Fruit fly (Drosophila melanogaster) whole organism, wandering third instar larva: ENCODE results near the gene woc.

Source experiments
- Abd-B ChIP-seq: fragments of >200 bp; optimal IDR thresholded peaks from 2 replicates; lab custom pipeline; 2017; ENCODE audit warnings: missing biosample characterization, missing genetic modification characterization
- CG9705 ChIP-seq: fragments of 200-800 bp; sonication (Bioruptor generic); optimal IDR thresholded peaks from 2 replicates; lab custom pipeline; 2018; ENCODE audit warnings: missing biosample characterization, mild to moderate bottlenecking, missing genetic modification characterization
- Hr78 ChIP-seq: fragments of >200 bp; optimal IDR thresholded peaks from 2 replicates; lab custom pipeline; 2017; ENCODE audit warnings: missing biosample characterization, missing genetic modification characterization
- Hr83 ChIP-seq: fragments of 200-300 bp; sonication (Bioruptor generic); optimal IDR thresholded peaks from 2 replicates; lab custom pipeline; 2016; ENCODE audit warnings: missing biosample characterization, mild to moderate bottlenecking, missing genetic modification characterization, moderate library complexity; ENCODE audit not compliant: poor library complexity, severe bottlenecking
- Jra ChIP-seq: sonication (Bioruptor generic); optimal IDR thresholded peaks from 2 replicates; lab custom pipeline; 2016; ENCODE audit warnings: missing biosample characterization, missing genetic modification characterization
- h ChIP-seq: fragments of 200-800 bp; sonication (Bioruptor generic); optimal IDR thresholded peaks from 3 replicates; lab custom pipeline; 2016; ENCODE audit warnings: missing biosample characterization, mild to moderate bottlenecking, missing genetic modification characterization
- psq ChIP-seq: fragments of 200-800 bp; sonication (Bioruptor generic); optimal IDR thresholded peaks from 3 replicates; lab custom pipeline; 2017; ENCODE audit warnings: missing biosample characterization, mild to moderate bottlenecking, missing genetic modification characterization, moderate library complexity

DNA sequence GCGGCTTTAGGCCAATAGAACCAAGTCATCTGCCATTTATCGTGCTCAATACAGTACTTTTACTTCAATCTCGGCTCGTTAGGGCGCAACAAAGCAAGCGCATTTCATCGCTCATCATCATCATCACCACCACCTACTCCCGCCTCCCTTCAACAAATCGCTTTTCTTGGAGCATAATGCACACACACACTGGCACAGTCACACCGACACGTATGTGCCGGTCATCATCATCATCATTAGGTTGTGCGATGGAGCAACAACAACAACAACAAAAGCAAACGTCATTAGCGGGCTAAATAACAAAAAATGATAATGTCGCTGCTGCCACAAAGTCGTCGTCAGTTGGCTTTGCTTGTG lies 18.5 kb downstream of the woc start:
- TF ChIP-seq Hr78 (GFP tag; lab: Kevin White, UChicago), result no peak
- TF ChIP-seq Jra (GFP tag; lab: Kevin White, UChicago), result no peak
- TF ChIP-seq CG9705 (GFP tag; lab: Kevin White, UChicago), result no peak
- no peak for TF ChIP-seq Hr83 (GFP tag; lab: Kevin White, UChicago)
- TF ChIP-seq h (GFP tag; lab: Kevin White, UChicago), result no peak
- TF ChIP-seq Abd-B (GFP tag; lab: Kevin White, UChicago), result no peak
- no peak for TF ChIP-seq psq (GFP tag; lab: Kevin White, UChicago)
